Fruit fly (Drosophila melanogaster) whole organism, wandering third instar larva: ENCODE results near the gene CG31244.

Source experiments
- Hr78 ChIP-seq: fragments of >200 bp; optimal IDR thresholded peaks from 2 replicates; lab custom pipeline; 2017; ENCODE audit warnings: missing biosample characterization, missing genetic modification characterization
- Hr83 ChIP-seq: fragments of 200-300 bp; sonication (Bioruptor generic); optimal IDR thresholded peaks from 2 replicates; lab custom pipeline; 2016; ENCODE audit warnings: missing biosample characterization, mild to moderate bottlenecking, missing genetic modification characterization, moderate library complexity; ENCODE audit not compliant: poor library complexity, severe bottlenecking
- br ChIP-seq: fragments of 200-800 bp; sonication (Bioruptor generic); optimal IDR thresholded peaks from 2 replicates; lab custom pipeline; 2016; ENCODE audit warnings: missing biosample characterization, missing genetic modification characterization
- fru ChIP-seq: fragments of 200-800 bp; sonication (Bioruptor generic); optimal IDR thresholded peaks from 3 replicates; lab custom pipeline; 2016; ENCODE audit warnings: missing biosample characterization, mild to moderate bottlenecking, missing genetic modification characterization
- usp ChIP-seq: fragments of >200 bp; optimal IDR thresholded peaks from 2 replicates; lab custom pipeline; 2017; ENCODE audit warnings: missing biosample characterization, missing genetic modification characterization

DNA sequence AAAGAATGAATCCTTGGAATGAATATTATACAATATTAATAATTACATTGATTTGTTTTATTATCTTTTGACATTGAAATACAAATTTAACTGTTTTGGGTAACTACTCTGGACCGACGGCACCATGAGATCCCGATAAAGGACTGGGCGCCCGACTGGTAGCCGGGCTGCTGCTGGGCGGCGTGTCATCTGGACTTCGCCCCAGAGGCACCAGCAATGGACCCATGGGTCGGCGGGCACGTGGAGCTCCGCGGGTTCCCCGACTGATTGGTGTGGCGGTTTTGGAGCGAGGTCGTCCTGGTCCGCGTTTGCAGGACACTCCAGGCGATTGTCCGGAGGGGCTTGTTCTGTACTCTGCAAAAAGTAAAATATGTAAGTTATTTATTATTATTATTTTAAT lies 29.3 kb downstream of the CG31244 start:
- TF ChIP-seq br (GFP tag; lab: Kevin White, UChicago) (no peak), Hr78 (GFP tag; lab: Kevin White, UChicago) (no peak), Hr83 (GFP tag; lab: Kevin White, UChicago) (no peak), fru (GFP tag; lab: Kevin White, UChicago) (no peak), usp (GFP tag; lab: Kevin White, UChicago) (no peak)
